Fruit fly (Drosophila melanogaster) whole organism, pupa: Measurements from ENCODE around the gene vrs.

Experiments used
- CG10348 ChIP-seq: fragments of 200-800 bp; sonication (Bioruptor generic); IDR thresholded peaks from 2 replicates; pipeline ENCODE4 v1.3.6; 2022; ENCODE audit warnings: missing biosample characterization, missing genetic modification characterization
- CG12605 ChIP-seq: fragments of 200-800 bp; sonication (Bioruptor generic); IDR thresholded peaks from 2 replicates; pipeline ENCODE4 v1.3.6; 2022; ENCODE audit warnings: missing biosample characterization, missing genetic modification characterization
- CG13204 ChIP-seq: fragments of 200-800 bp; sonication (Bioruptor generic); optimal IDR thresholded peaks from 2 replicates; lab custom pipeline; 2018; ENCODE audit warnings: missing biosample characterization, mild to moderate bottlenecking, missing genetic modification characterization, moderate library complexity
- CG14655 ChIP-seq: fragments of 200-800 bp; sonication (Bioruptor generic); optimal IDR thresholded peaks from 3 replicates; lab custom pipeline; 2017; ENCODE audit warnings: mild to moderate bottlenecking, missing biosample characterization, missing genetic modification reagents, missing genetic modification characterization
- CG15710 ChIP-seq: fragments of 200-800 bp; sonication (Bioruptor generic); optimal IDR thresholded peaks from 2 replicates; lab custom pipeline; 2018; ENCODE audit warnings: missing biosample characterization, mild to moderate bottlenecking, missing genetic modification characterization, moderate library complexity
- CG17806 ChIP-seq: fragments of 200-800 bp; sonication (Bioruptor generic); optimal IDR thresholded peaks from 2 replicates; lab custom pipeline; 2018; ENCODE audit warnings: missing biosample characterization, mild to moderate bottlenecking, missing genetic modification characterization, moderate library complexity
- CG32121 ChIP-seq: fragments of 200-800 bp; sonication (Bioruptor generic); IDR thresholded peaks from 2 replicates; pipeline ENCODE4 v1.3.6; 2022; ENCODE audit warnings: missing biosample characterization, missing genetic modification characterization
- CG34367 ChIP-seq: fragments of 200-800 bp; sonication (Bioruptor generic); optimal IDR thresholded peaks from 2 replicates; lab custom pipeline; 2018; ENCODE audit warnings: missing biosample characterization, mild to moderate bottlenecking, missing genetic modification characterization
- CG4496 ChIP-seq: fragments of 200-800 bp; sonication (Bioruptor generic); IDR thresholded peaks from 3 replicates; pipeline ENCODE4 v1.3.6; 2022; ENCODE audit warnings: missing biosample characterization, missing genetic modification characterization
- CG8159 ChIP-seq: fragments of 200-800 bp; sonication (Bioruptor generic); optimal IDR thresholded peaks from 3 replicates; lab custom pipeline; 2018; ENCODE audit warnings: missing biosample characterization, mild to moderate bottlenecking, missing genetic modification characterization, moderate library complexity
- CG8301 ChIP-seq: fragments of 200-800 bp; sonication (Bioruptor generic); optimal IDR thresholded peaks from 2 replicates; lab custom pipeline; 2018; ENCODE audit warnings: missing biosample characterization, mild to moderate bottlenecking, missing genetic modification characterization
- CG9948 ChIP-seq: fragments of 200-800 bp; sonication (Bioruptor generic); optimal IDR thresholded peaks from 2 replicates; lab custom pipeline; 2018; ENCODE audit warnings: missing biosample characterization, mild to moderate bottlenecking, missing genetic modification characterization, moderate library complexity
- D1 ChIP-seq: fragments of 200-800 bp; sonication (Bioruptor generic); optimal IDR thresholded peaks from 2 replicates; lab custom pipeline; 2018; ENCODE audit warnings: missing biosample characterization, mild to moderate bottlenecking, missing genetic modification characterization, moderate library complexity
- EcR ChIP-seq: fragments of 200-800 bp; sonication (Bioruptor generic); optimal IDR thresholded peaks from 3 replicates; lab custom pipeline; 2019; ENCODE audit warnings: missing biosample characterization, missing genetic modification characterization, mild to moderate bottlenecking, moderate library complexity, missing genetic modification reagents
- Ets98B ChIP-seq: fragments of 200-800 bp; sonication (Bioruptor generic); IDR thresholded peaks from 2 replicates; pipeline ENCODE4 v1.3.6; 2022; ENCODE audit warnings: missing biosample characterization, missing genetic modification characterization
- Pif1A ChIP-seq: fragments of 200-800 bp; sonication (Bioruptor generic); optimal IDR thresholded peaks from 3 replicates; lab custom pipeline; 2016; ENCODE audit warnings: missing biosample characterization, missing genetic modification characterization
- Pif1B ChIP-seq: fragments of 200-800 bp; sonication (Bioruptor generic); optimal IDR thresholded peaks from 3 replicates; lab custom pipeline; 2016; ENCODE audit warnings: missing biosample characterization, missing genetic modification characterization
- Snoo ChIP-seq: fragments of 200-800 bp; sonication (Bioruptor generic); optimal IDR thresholded peaks from 3 replicates; lab custom pipeline; 2017; ENCODE audit warnings: missing biosample characterization, mild to moderate bottlenecking, missing genetic modification characterization, inconsistent platforms
- fd96Ca ChIP-seq: fragments of 200-800 bp; sonication (Bioruptor generic); IDR thresholded peaks from 3 replicates; pipeline ENCODE4 v1.3.6; 2022; ENCODE audit warnings: missing biosample characterization, missing genetic modification characterization
- gl ChIP-seq: fragments of 200-800 bp; sonication (Bioruptor generic); optimal IDR thresholded peaks from 2 replicates; lab custom pipeline; 2018; ENCODE audit warnings: missing biosample characterization, mild to moderate bottlenecking, missing genetic modification characterization
- rn ChIP-seq: fragments of 200-800 bp; sonication (Bioruptor generic); IDR thresholded peaks from 2 replicates; pipeline ENCODE4 v1.3.6; 2022; ENCODE audit warnings: missing biosample characterization, missing genetic modification characterization

The vrs gene

dm6 chr3R:12405134-12405533 is 42.3 kb upstream of the vrs start:
- TF ChIP-seq Pif1A (GFP tag; lab: Kevin White, UChicago) (no peak), CG15710 (tag; lab: Kevin White, UChicago) (no peak), Ets98B (GFP tag; lab: Robert Waterston, UW) (no peak), CG8159 (no peak), CG17806 (tag; lab: Kevin White, UChicago) (no peak), CG32121 (no peak), CG8301 (tag; lab: Kevin White, UChicago) (no peak), Snoo (tag; lab: Kevin White, UChicago) (no peak), Pif1B (GFP tag; lab: Kevin White, UChicago) (no peak), CG14655 (no peak), D1 (tag; lab: Kevin White, UChicago) (no peak), CG13204 (GFP tag; lab: Kevin White, UChicago) (no peak), EcR (GFP tag; lab: Kevin White, UChicago) (no peak), CG9948 (tag; lab: Kevin White, UChicago) (no peak), CG4496 (no peak), CG34367 (tag; lab: Kevin White, UChicago) (no peak), CG10348 (GFP tag; lab: Robert Waterston, UW) (no peak), rn (GFP tag; lab: Robert Waterston, UW) (no peak), gl (tag; lab: Kevin White, UChicago) (no peak), CG12605 (GFP tag; lab: Robert Waterston, UW) (no peak)

- no peak for TF ChIP-seq CG13204 (GFP tag; lab: Kevin White, UChicago)
- no peak for TF ChIP-seq CG10348 (GFP tag; lab: Robert Waterston, UW)
- TF ChIP-seq Ets98B (GFP tag; lab: Robert Waterston, UW), result no peak
- no peak for TF ChIP-seq CG12605 (GFP tag; lab: Robert Waterston, UW)
- no peak for TF ChIP-seq CG15710 (tag; lab: Kevin White, UChicago)
- TF ChIP-seq Pif1A (GFP tag; lab: Kevin White, UChicago), result no peak
- TF ChIP-seq CG32121, result no peak
- TF ChIP-seq fd96Ca (GFP tag; lab: Robert Waterston, UW), result no peak
- no peak for TF ChIP-seq rn (GFP tag; lab: Robert Waterston, UW)
- TF ChIP-seq CG34367 (tag; lab: Kevin White, UChicago), result no peak
Observed at dm6 chr3R:12405928-12406234, 41.6 kb upstream of the vrs start, which contains the start of gene Cyp9f2. Gene Cyp9f2, minus strand, starts transcription at chr3R:12406028.

dm6 chr3R:12406235-12407196 is 40.9 kb upstream of the vrs start, which contains the start of gene CG5167:
Gene CG5167, plus strand, starts transcription at chr3R:12406532.
- TF ChIP-seq CG13204 (GFP tag; lab: Kevin White, UChicago) (peak; percentile 54), EcR (GFP tag; lab: Kevin White, UChicago) (no peak), Ets98B (GFP tag; lab: Robert Waterston, UW) (peak; percentile 51), CG9948 (tag; lab: Kevin White, UChicago) (no peak), CG8159 (peak; percentile 15), CG12605 (GFP tag; lab: Robert Waterston, UW) (peak; percentile 85), rn (GFP tag; lab: Robert Waterston, UW) (no peak), CG8301 (tag; lab: Kevin White, UChicago) (peak; percentile 62), Pif1A (GFP tag; lab: Kevin White, UChicago) (no peak), CG32121 (no peak; the same call in 1 of the 2 replicates), CG15710 (tag; lab: Kevin White, UChicago) (no peak), gl (tag; lab: Kevin White, UChicago) (peak; percentile 88), CG14655 (no peak), CG17806 (tag; lab: Kevin White, UChicago) (peak; percentile 11), fd96Ca (GFP tag; lab: Robert Waterston, UW) (peak; percentile 64; the same call in 2 of the 3 replicates), CG34367 (tag; lab: Kevin White, UChicago) (peak; percentile 40), CG4496 (no peak), CG10348 (GFP tag; lab: Robert Waterston, UW) (no peak), D1 (tag; lab: Kevin White, UChicago) (no peak), Pif1B (GFP tag; lab: Kevin White, UChicago) (no peak), Snoo (tag; lab: Kevin White, UChicago) (peak; percentile 13)

DNA sequence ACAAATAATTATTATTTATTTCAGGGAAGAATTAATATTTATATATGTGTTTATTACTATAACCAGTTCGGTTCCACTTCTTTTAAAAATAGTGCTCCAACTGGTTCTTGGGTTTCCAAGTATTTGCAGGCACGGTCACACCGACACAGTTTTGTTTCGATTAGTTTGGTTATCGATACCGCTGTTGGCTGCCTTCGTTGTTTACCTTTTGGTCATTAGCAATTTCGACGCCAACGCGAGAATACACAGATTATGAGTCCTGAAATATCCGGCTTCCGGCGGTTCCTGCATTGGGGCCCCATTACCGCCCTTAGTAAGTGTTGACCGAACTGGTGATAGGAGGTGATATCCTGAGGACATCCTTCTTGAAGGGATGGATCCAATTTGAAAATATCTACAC is 39.3 kb upstream of the vrs start, which contains the start of gene CG5196:
CG5196 (plus strand) TSS at position 157 of the 400 bp plus-strand sequence.
- no peak for TF ChIP-seq CG4496
- no peak for TF ChIP-seq Snoo (tag; lab: Kevin White, UChicago)
- no peak for TF ChIP-seq CG17806 (tag; lab: Kevin White, UChicago)
- no peak for TF ChIP-seq D1 (tag; lab: Kevin White, UChicago)
- no peak for TF ChIP-seq Pif1A (GFP tag; lab: Kevin White, UChicago)
- TF ChIP-seq CG8301 (tag; lab: Kevin White, UChicago), result no peak
- TF ChIP-seq EcR (GFP tag; lab: Kevin White, UChicago), result peak; percentile 14

- TF ChIP-seq gl (tag; lab: Kevin White, UChicago), result no peak
- TF ChIP-seq Pif1A (GFP tag; lab: Kevin White, UChicago), result no peak
- TF ChIP-seq Ets98B (GFP tag; lab: Robert Waterston, UW), result no peak
- TF ChIP-seq D1 (tag; lab: Kevin White, UChicago), result no peak
- TF ChIP-seq CG13204 (GFP tag; lab: Kevin White, UChicago), result no peak
- no peak for TF ChIP-seq CG14655
- no peak for TF ChIP-seq CG17806 (tag; lab: Kevin White, UChicago)
- no peak for TF ChIP-seq CG8159
- TF ChIP-seq EcR (GFP tag; lab: Kevin White, UChicago), result no peak
- no peak for TF ChIP-seq Pif1B (GFP tag; lab: Kevin White, UChicago)
- TF ChIP-seq CG15710 (tag; lab: Kevin White, UChicago), result no peak
- TF ChIP-seq Snoo (tag; lab: Kevin White, UChicago), result no peak
- no peak for TF ChIP-seq rn (GFP tag; lab: Robert Waterston, UW)
- TF ChIP-seq CG34367 (tag; lab: Kevin White, UChicago), result no peak
- no peak for TF ChIP-seq CG10348 (GFP tag; lab: Robert Waterston, UW)
- TF ChIP-seq CG12605 (GFP tag; lab: Robert Waterston, UW), result no peak
- no peak for TF ChIP-seq CG32121
- no peak for TF ChIP-seq CG9948 (tag; lab: Kevin White, UChicago)
- TF ChIP-seq CG8301 (tag; lab: Kevin White, UChicago), result no peak
Observed at dm6 chr3R:12411449-12411848, 36.0 kb upstream of the vrs start.
